Worm (Caenorhabditis elegans): ENCODE measurements around the gene tmem-131.

ce11 chrIII:5036158-5036557 lies 38.2 kb upstream of the tmem-131 start, which contains the start of gene C45G9.6:
- TF ChIP-seq ama-1 (optimal IDR thresholded peaks at IDR 0.05) (no peak), spr-1 (tag; optimal IDR thresholded peaks at IDR 0.05) (no peak), arid-1 (GFP tag; conservative IDR thresholded peaks at IDR 0.05) (no peak), pha-4 (GFP tag; IDR thresholded peaks at IDR 0.05) (no peak), pha-4 (tag; optimal IDR thresholded peaks at IDR 0.05) (no peak), nhr-10 (tag; optimal IDR thresholded peaks at IDR 0.05) (no peak), dmd-8 (GFP tag; IDR thresholded peaks at IDR 0.05) (no peak), ces-1 (GFP tag; optimal IDR thresholded peaks at IDR 0.05) (no peak), daf-19 (GFP tag; conservative IDR thresholded peaks at IDR 0.05) (no peak), mxl-3 (GFP tag; optimal IDR thresholded peaks at IDR 0.05) (no peak), duxl-1 (tag; optimal IDR thresholded peaks at IDR 0.05; ENCODE audit: poor library complexity) (no peak)
